Fruit fly (Drosophila melanogaster) S2 (cell line): Measurements from ENCODE around the gene Polr2D.

Experiments
- CG8478 ChIP-seq: fragments of >200 bp; optimal IDR thresholded peaks from 2 replicates; lab custom pipeline; 2018
- CTCF ChIP-seq, 2 experiments: fragments of >200 bp; optimal IDR thresholded peaks; 2 replicates each; lab custom pipeline; 2018

DNA sequence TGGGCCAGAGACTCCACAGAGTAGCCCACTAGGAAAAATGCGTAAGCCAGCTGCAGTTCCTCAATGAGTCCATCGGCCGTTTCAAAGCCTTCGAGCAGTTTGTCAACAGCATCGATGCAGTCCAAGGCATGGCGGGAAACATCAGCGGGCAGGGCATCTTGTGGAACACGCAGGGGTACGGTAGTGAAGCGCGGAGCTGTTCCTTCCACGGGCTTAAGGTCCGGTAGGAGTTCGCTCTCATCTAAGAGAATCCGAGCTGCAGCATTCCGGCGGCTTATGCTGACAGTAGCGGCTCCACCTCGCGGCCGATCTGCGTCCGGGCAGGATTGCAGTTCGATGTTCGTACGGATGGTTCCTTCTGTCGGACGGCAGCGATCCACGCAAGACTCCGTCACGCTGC lies 3.4 kb downstream of the Polr2D start:
- TF ChIP-seq CG8478 (lab: Kevin White, UChicago) (no peak), CTCF (optimal IDR thresholded peaks at IDR 0.05; lab: Kevin White, UChicago) (no peak)
